Worm (Caenorhabditis elegans) whole organism, late embryonic: ENCODE results near the gene srgp-1.

Experiments used
- C08G9.2 ChIP-seq: sonication (generic microtip); optimal IDR thresholded peaks from 2 replicates; lab custom pipeline; 2016; ENCODE audit warnings: mild to moderate bottlenecking, missing genetic modification characterization, moderate library complexity, missing compliant biosample characterization
- C38D4.7 ChIP-seq: fragments of 200-800 bp; sonication (Bioruptor generic); optimal IDR thresholded peaks from 2 replicates; lab custom pipeline; 2018; ENCODE audit warnings: mild to moderate bottlenecking, missing genetic modification characterization, moderate library complexity, missing compliant biosample characterization
- F13H6.1 ChIP-seq: sonication (generic microtip); optimal IDR thresholded peaks from 2 replicates; lab custom pipeline; 2016; ENCODE audit warnings: missing genetic modification characterization, missing compliant biosample characterization
- K02D7.2 ChIP-seq: sonication (generic microtip); optimal IDR thresholded peaks from 2 replicates; lab custom pipeline; 2017; ENCODE audit warnings: mild to moderate bottlenecking, missing genetic modification characterization, missing compliant biosample characterization
- T23F11.4 ChIP-seq: fragments of 200-800 bp; sonication (Bioruptor generic); optimal IDR thresholded peaks from 2 replicates; lab custom pipeline; 2018; ENCODE audit warnings: mild to moderate bottlenecking, missing genetic modification characterization, missing compliant biosample characterization
- Y22D7AL.16 ChIP-seq: sonication (generic microtip); optimal IDR thresholded peaks from 2 replicates; lab custom pipeline; 2016; ENCODE audit warnings: missing genetic modification characterization, missing compliant biosample characterization
- ama-1 ChIP-seq: fragments of 150-350 bp; optimal IDR thresholded peaks from 2 replicates; lab custom pipeline; 2014
- ceh-18 ChIP-seq: sonication (generic microtip); optimal IDR thresholded peaks from 2 replicates; lab custom pipeline; 2016; ENCODE audit warnings: missing genetic modification characterization, missing compliant biosample characterization
- ceh-19 ChIP-seq: fragments of 200-800 bp; sonication (Bioruptor generic); optimal IDR thresholded peaks from 2 replicates; lab custom pipeline; 2018; ENCODE audit warnings: mild to moderate bottlenecking, missing genetic modification characterization, missing compliant biosample characterization
- ceh-2 ChIP-seq: sonication (generic microtip); optimal IDR thresholded peaks from 2 replicates; lab custom pipeline; 2016; ENCODE audit warnings: missing genotype, missing genetic modification characterization, missing compliant biosample characterization
- ceh-24 ChIP-seq: sonication (generic microtip); optimal IDR thresholded peaks from 2 replicates; lab custom pipeline; 2016; ENCODE audit warnings: mild to moderate bottlenecking, missing genetic modification characterization, missing compliant biosample characterization
- ceh-31 ChIP-seq: sonication (generic microtip); optimal IDR thresholded peaks from 2 replicates; lab custom pipeline; 2016; ENCODE audit warnings: missing genetic modification characterization, missing compliant biosample characterization
- ceh-34 ChIP-seq: sonication (generic microtip); optimal IDR thresholded peaks from 2 replicates; lab custom pipeline; 2016; ENCODE audit warnings: mild to moderate bottlenecking, missing genetic modification characterization, missing compliant biosample characterization
- ceh-48 ChIP-seq: sonication (generic microtip); optimal IDR thresholded peaks from 2 replicates; lab custom pipeline; 2016; ENCODE audit warnings: missing genetic modification characterization, inconsistent platforms, missing compliant biosample characterization
- ceh-6 ChIP-seq: fragments of 200-800 bp; sonication (Bioruptor generic); optimal IDR thresholded peaks from 2 replicates; lab custom pipeline; 2018; ENCODE audit warnings: mild to moderate bottlenecking, missing genetic modification characterization, missing compliant biosample characterization
- che-1 ChIP-seq: sonication (generic microtip); optimal IDR thresholded peaks from 2 replicates; lab custom pipeline; 2016; ENCODE audit warnings: mild to moderate bottlenecking, missing genetic modification characterization, missing compliant biosample characterization
- elt-2 ChIP-seq: sonication (generic microtip); optimal IDR thresholded peaks from 2 replicates; lab custom pipeline; 2016; ENCODE audit warnings: missing genetic modification reagents, missing genetic modification characterization, missing compliant biosample characterization
- elt-4 ChIP-seq: sonication (generic microtip); optimal IDR thresholded peaks from 2 replicates; lab custom pipeline; 2016; ENCODE audit warnings: missing genetic modification characterization, missing compliant biosample characterization
- ets-4 ChIP-seq: sonication (generic microtip); optimal IDR thresholded peaks from 2 replicates; lab custom pipeline; 2016; ENCODE audit warnings: missing genetic modification characterization, missing compliant biosample characterization
- eyg-1 ChIP-seq: sonication (generic microtip); optimal IDR thresholded peaks from 2 replicates; lab custom pipeline; 2016; ENCODE audit warnings: missing genotype, missing genetic modification characterization, missing compliant biosample characterization
- fax-1 ChIP-seq: sonication (generic microtip); optimal IDR thresholded peaks from 2 replicates; lab custom pipeline; 2016; ENCODE audit warnings: missing genotype, missing genetic modification characterization, missing compliant biosample characterization
- fkh-6 ChIP-seq: sonication (generic microtip); optimal IDR thresholded peaks from 2 replicates; lab custom pipeline; 2016; ENCODE audit warnings: missing genetic modification characterization, missing compliant biosample characterization
- hlh-13 ChIP-seq: fragments of 200-800 bp; sonication (Bioruptor generic); optimal IDR thresholded peaks from 2 replicates; lab custom pipeline; 2018; ENCODE audit warnings: mild to moderate bottlenecking, missing genetic modification characterization, missing compliant biosample characterization
- hlh-15 ChIP-seq: sonication (generic microtip); optimal IDR thresholded peaks from 2 replicates; lab custom pipeline; 2016; ENCODE audit warnings: missing genetic modification characterization, missing compliant biosample characterization
- hlh-30 ChIP-seq: sonication (generic microtip); optimal IDR thresholded peaks from 2 replicates; lab custom pipeline; 2017; ENCODE audit warnings: antibody characterized with exemption, missing genetic modification characterization, missing compliant biosample characterization; ENCODE audit not compliant: insufficient read depth
- hlh-6 ChIP-seq: sonication (generic microtip); optimal IDR thresholded peaks from 2 replicates; lab custom pipeline; 2016; ENCODE audit warnings: missing genotype, missing genetic modification characterization, missing compliant biosample characterization
- lim-6 ChIP-seq: sonication (generic microtip); optimal IDR thresholded peaks from 2 replicates; lab custom pipeline; 2016; ENCODE audit warnings: missing genetic modification characterization, missing compliant biosample characterization
- lin-11 ChIP-seq: fragments of 200-800 bp; sonication (Bioruptor generic); optimal IDR thresholded peaks from 2 replicates; lab custom pipeline; 2018; ENCODE audit warnings: mild to moderate bottlenecking, missing genetic modification characterization, missing compliant biosample characterization
- madf-2 ChIP-seq: sonication (generic microtip); optimal IDR thresholded peaks from 2 replicates; lab custom pipeline; 2017; ENCODE audit warnings: missing genetic modification characterization, missing compliant biosample characterization
- mec-3 ChIP-seq: sonication (generic microtip); optimal IDR thresholded peaks from 2 replicates; lab custom pipeline; 2016; ENCODE audit warnings: borderline replicate concordance, missing genetic modification characterization, missing compliant biosample characterization
- nfya-1 ChIP-seq: sonication (generic microtip); optimal IDR thresholded peaks from 2 replicates; lab custom pipeline; 2017; ENCODE audit warnings: missing genetic modification characterization, mild to moderate bottlenecking, missing compliant biosample characterization, antibody characterized with exemption, moderate library complexity
- nhr-11 ChIP-seq: fragments of 150-350 bp; optimal IDR thresholded peaks from 2 replicates; lab custom pipeline; 2014; ENCODE audit warnings: missing biosample characterization, missing genetic modification characterization
- nhr-232 ChIP-seq: sonication (generic microtip); optimal IDR thresholded peaks from 2 replicates; lab custom pipeline; 2016; ENCODE audit warnings: missing genetic modification characterization, missing compliant biosample characterization
- npax-4 ChIP-seq: sonication (generic microtip); optimal IDR thresholded peaks from 2 replicates; lab custom pipeline; 2016; ENCODE audit warnings: missing genetic modification characterization, missing compliant biosample characterization
- pag-3 ChIP-seq: sonication (generic microtip); optimal IDR thresholded peaks from 2 replicates; lab custom pipeline; 2016; ENCODE audit warnings: missing compliant biosample characterization, missing genetic modification characterization, borderline replicate concordance
- pax-1 ChIP-seq: fragments of 150-350 bp; optimal IDR thresholded peaks from 2 replicates; lab custom pipeline; 2014; ENCODE audit warnings: missing biosample characterization, missing genetic modification characterization
- pros-1 ChIP-seq: fragments of 150-350 bp; optimal IDR thresholded peaks from 2 replicates; lab custom pipeline; 2014; ENCODE audit warnings: missing biosample characterization, missing genetic modification reagents, missing genetic modification characterization
- ref-2 ChIP-seq: sonication (generic microtip); optimal IDR thresholded peaks from 2 replicates; lab custom pipeline; 2016; ENCODE audit warnings: missing genetic modification characterization, missing compliant biosample characterization
- rnt-1 ChIP-seq: sonication (generic microtip); optimal IDR thresholded peaks from 2 replicates; lab custom pipeline; 2016; ENCODE audit warnings: missing genetic modification characterization, missing compliant biosample characterization
- sdc-2 ChIP-seq: sonication (generic microtip); optimal IDR thresholded peaks from 2 replicates; lab custom pipeline; 2016; ENCODE audit warnings: missing genotype, missing genetic modification characterization, missing compliant biosample characterization
- syd-9 ChIP-seq: sonication (generic microtip); optimal IDR thresholded peaks from 2 replicates; lab custom pipeline; 2016; ENCODE audit warnings: mild to moderate bottlenecking, missing genetic modification characterization, moderate library complexity, missing compliant biosample characterization
- tbx-7 ChIP-seq: sonication (generic microtip); optimal IDR thresholded peaks from 2 replicates; lab custom pipeline; 2016; ENCODE audit warnings: missing genotype, missing genetic modification characterization, missing compliant biosample characterization
- ttx-3 ChIP-seq: sonication (generic microtip); optimal IDR thresholded peaks from 2 replicates; lab custom pipeline; 2016; ENCODE audit warnings: missing genetic modification reagents, missing genetic modification characterization, missing compliant biosample characterization
- unc-3 ChIP-seq, 2 experiments: fragments of 200-800 bp in 1 of 2; sonication (Bioruptor generic) in 1 of 2; sonication (generic microtip) in 1 of 2; conservative IDR thresholded peaks in 1 of 2; optimal IDR thresholded peaks in 1 of 2; 2 replicates each; pipeline versions ENCODE4 v1.3.6 to Lab custom; 2016 to 2022; ENCODE audit warnings: missing compliant biosample characterization in 2 of 2, missing genetic modification characterization in 2 of 2, missing genetic modification reagents in 1 of 2
- unc-42 ChIP-seq: sonication (generic microtip); optimal IDR thresholded peaks from 2 replicates; lab custom pipeline; 2016; ENCODE audit warnings: missing genotype, missing genetic modification characterization, missing compliant biosample characterization
- unc-55 ChIP-seq: sonication (generic microtip); optimal IDR thresholded peaks from 2 replicates; lab custom pipeline; 2017; ENCODE audit warnings: missing biosample characterization, missing genetic modification reagents, missing genetic modification characterization
- zip-5 ChIP-seq: sonication (generic microtip); optimal IDR thresholded peaks from 2 replicates; lab custom pipeline; 2016; ENCODE audit warnings: missing genetic modification characterization, missing compliant biosample characterization

Gene srgp-1

DNA sequence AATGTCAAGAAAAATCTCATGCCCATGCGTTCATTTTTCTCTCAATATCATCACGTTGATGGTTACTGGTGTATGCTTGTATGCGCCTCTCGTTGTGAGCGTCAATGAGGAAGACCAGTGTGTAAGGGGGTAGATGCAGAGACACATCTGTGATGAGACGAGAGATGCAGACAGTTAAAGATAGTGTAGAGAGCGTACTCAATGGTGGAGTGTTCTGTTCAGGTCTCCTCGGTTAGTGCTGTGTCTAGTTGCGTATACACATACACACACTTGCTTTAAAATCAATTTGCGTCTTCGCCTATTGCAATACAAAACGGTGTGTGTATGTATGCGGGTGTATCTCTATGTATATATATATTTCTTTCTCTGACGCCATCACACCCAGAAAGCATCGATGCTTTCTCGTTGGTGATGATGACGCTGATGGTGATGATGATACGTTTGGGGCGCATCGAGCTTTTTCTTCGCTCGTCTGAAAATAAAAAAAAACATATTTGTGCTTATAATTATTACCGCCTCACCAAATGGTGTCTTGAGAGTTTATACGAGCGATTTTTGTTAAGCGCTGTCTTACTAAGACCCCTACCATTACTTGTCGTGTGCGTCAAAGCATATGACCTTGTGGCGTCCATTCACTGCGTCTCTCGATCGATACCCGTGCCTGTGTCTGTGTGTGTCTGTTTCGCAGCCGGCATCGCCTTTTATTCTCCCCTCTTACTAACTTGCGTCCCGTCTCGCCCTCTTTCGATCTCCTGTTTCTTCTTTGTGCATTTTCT, 23.3 kb downstream of the srgp-1 start, which contains the start of gene F40F11.3 (continued):
- no peak for TF ChIP-seq hlh-6 (tag; lab: Kevin White, UChicago)
- TF ChIP-seq hlh-30 (tag; lab: Kevin White, UChicago) = peak; percentile 68
- TF ChIP-seq K02D7.2 (tag; lab: Kevin White, UChicago) = no peak
- peak; percentile 30 for TF ChIP-seq lim-6 (tag; lab: Kevin White, UChicago)
- no peak for TF ChIP-seq fax-1 (tag; lab: Kevin White, UChicago)
- TF ChIP-seq fkh-6 (tag; lab: Kevin White, UChicago) = no peak
- peak; percentile 58 for TF ChIP-seq ceh-31 (tag; lab: Kevin White, UChicago)
- TF ChIP-seq unc-55 (GFP tag; lab: Kevin White, UChicago) = peak; percentile 86
- no peak for TF ChIP-seq elt-2 (tag; lab: Kevin White, UChicago)
- no peak for TF ChIP-seq nhr-11
- no peak for TF ChIP-seq lin-11 (tag; lab: Kevin White, UChicago)
- peak; percentile 76 for TF ChIP-seq pros-1
- no peak for TF ChIP-seq ets-4 (tag; lab: Kevin White, UChicago)
- no peak for TF ChIP-seq ceh-24 (tag; lab: Kevin White, UChicago)
- no peak for TF ChIP-seq che-1
- no peak for TF ChIP-seq T23F11.4 (GFP tag; lab: Kevin White, UChicago)
- no peak for TF ChIP-seq madf-2 (tag; lab: Kevin White, UChicago)
- TF ChIP-seq hlh-13 (GFP tag; lab: Kevin White, UChicago) = no peak
- TF ChIP-seq ceh-18 (tag; lab: Kevin White, UChicago) = peak; percentile 69
- TF ChIP-seq nfya-1 (tag; lab: Kevin White, UChicago) = peak; percentile 88
- TF ChIP-seq eyg-1 (tag; lab: Kevin White, UChicago) = no peak
- TF ChIP-seq hlh-15 (tag; lab: Kevin White, UChicago) = no peak
- no peak for TF ChIP-seq unc-3 (GFP tag; conservative IDR thresholded peaks at IDR 0.05; lab: Robert Waterston, UW)
- TF ChIP-seq unc-3 (tag; optimal IDR thresholded peaks at IDR 0.05; lab: Kevin White, UChicago) = no peak
- no peak for TF ChIP-seq pax-1
- TF ChIP-seq npax-4 (tag; lab: Kevin White, UChicago) = no peak
- TF ChIP-seq ceh-19 (GFP tag; lab: Kevin White, UChicago) = peak; percentile 41
- TF ChIP-seq pag-3 = no peak
- peak; percentile 33 for TF ChIP-seq ceh-48 (tag; lab: Kevin White, UChicago)
- TF ChIP-seq Y22D7AL.16 (tag; lab: Kevin White, UChicago) = no peak
- no peak for TF ChIP-seq mec-3 (tag; lab: Kevin White, UChicago)

- TF ChIP-seq C38D4.7 (GFP tag; lab: Kevin White, UChicago) (no peak), fax-1 (tag; lab: Kevin White, UChicago) (peak; percentile 24), mec-3 (tag; lab: Kevin White, UChicago) (peak; percentile 31), nhr-232 (tag; lab: Kevin White, UChicago) (no peak), elt-4 (tag; lab: Kevin White, UChicago) (peak; percentile 26), pag-3 (no peak), ceh-2 (tag; lab: Kevin White, UChicago) (peak; percentile 21), eyg-1 (tag; lab: Kevin White, UChicago) (no peak), tbx-7 (tag; lab: Kevin White, UChicago) (no peak), syd-9 (tag; lab: Kevin White, UChicago) (peak; percentile 44), ceh-6 (GFP tag; lab: Kevin White, UChicago) (peak; percentile 29), ref-2 (peak; percentile 54), nhr-11 (no peak), unc-42 (tag; lab: Kevin White, UChicago) (peak; percentile 32), lim-6 (tag; lab: Kevin White, UChicago) (no peak), ttx-3 (tag; lab: Kevin White, UChicago) (no peak), F13H6.1 (tag; lab: Kevin White, UChicago) (peak; percentile 4), elt-2 (tag; lab: Kevin White, UChicago) (no peak), zip-5 (tag; lab: Kevin White, UChicago) (no peak), ama-1 (lab: Kevin White, UChicago) (peak; percentile 84), ceh-34 (tag; lab: Kevin White, UChicago) (peak; percentile 20), ceh-18 (tag; lab: Kevin White, UChicago) (peak; percentile 57), pros-1 (no peak), C08G9.2 (tag; lab: Kevin White, UChicago) (peak; percentile 17), T23F11.4 (GFP tag; lab: Kevin White, UChicago) (no peak), ets-4 (tag; lab: Kevin White, UChicago) (no peak), ceh-48 (tag; lab: Kevin White, UChicago) (no peak), unc-3 (GFP tag; conservative IDR thresholded peaks at IDR 0.05; lab: Robert Waterston, UW) (no peak), unc-3 (tag; optimal IDR thresholded peaks at IDR 0.05; lab: Kevin White, UChicago) (no peak), sdc-2 (tag; lab: Kevin White, UChicago) (peak; percentile 48), nfya-1 (tag; lab: Kevin White, UChicago) (peak; percentile 58), rnt-1 (peak; percentile 43)
These were observed 23.9 kb downstream of the srgp-1 start, which contains the start of gene mig-38 for ce11 chrIV:11594191-11594673. mig-38 (plus strand) TSS chrIV:11594244.
